Fruit fly (Drosophila melanogaster) whole organism, embryonic: ENCODE results near the gene CG5815.

Source experiments
- B-H1 ChIP-seq: fragments of 200-800 bp; sonication (Bioruptor generic); IDR thresholded peaks from 3 replicates; pipeline ENCODE4 v1.3.6; 2022; ENCODE audit warnings: missing biosample characterization, missing genetic modification characterization
- CG10543 ChIP-seq: fragments of 200-800 bp; sonication (Bioruptor generic); optimal IDR thresholded peaks from 3 replicates; lab custom pipeline; 2017; ENCODE audit warnings: missing biosample characterization, mild to moderate bottlenecking, missing genetic modification characterization, moderate library complexity
- CG10565 ChIP-seq: fragments of 200-800 bp; sonication (Bioruptor generic); optimal IDR thresholded peaks from 3 replicates; lab custom pipeline; 2016; ENCODE audit warnings: missing biosample characterization, mild to moderate bottlenecking, missing genetic modification characterization
- CG11247 ChIP-seq: fragments of 200-800 bp; sonication (Bioruptor generic); IDR thresholded peaks from 2 replicates; pipeline ENCODE4 v1.3.6; 2022; ENCODE audit warnings: missing biosample characterization, missing genetic modification characterization
- CG11398 ChIP-seq: fragments of 200-800 bp; sonication (Bioruptor generic); optimal IDR thresholded peaks from 2 replicates; lab custom pipeline; 2016; ENCODE audit warnings: missing biosample characterization, missing genetic modification characterization
- CG11504 ChIP-seq: fragments of 200-800 bp; sonication (Bioruptor generic); optimal IDR thresholded peaks from 3 replicates; lab custom pipeline; 2019; ENCODE audit warnings: missing biosample characterization, mild to moderate bottlenecking, missing genetic modification characterization, moderate library complexity
- CG12219 ChIP-seq: fragments of 200-800 bp; sonication (Bioruptor generic); optimal IDR thresholded peaks from 3 replicates; lab custom pipeline; 2018; ENCODE audit warnings: missing biosample characterization, mild to moderate bottlenecking, missing genetic modification characterization
- CG12659 ChIP-seq: fragments of 200-800 bp; sonication (Bioruptor generic); optimal IDR thresholded peaks from 3 replicates; lab custom pipeline; 2017; ENCODE audit warnings: mild to moderate bottlenecking, missing biosample characterization, missing genetic modification reagents, missing genetic modification characterization
- CG15011 ChIP-seq: fragments of 200-800 bp; sonication (Bioruptor generic); optimal IDR thresholded peaks from 3 replicates; lab custom pipeline; 2018; ENCODE audit warnings: missing biosample characterization, mild to moderate bottlenecking, missing genetic modification characterization
- CG2120 ChIP-seq: fragments of 200-800 bp; sonication (Bioruptor generic); optimal IDR thresholded peaks from 3 replicates; lab custom pipeline; 2016; ENCODE audit warnings: missing biosample characterization, missing genetic modification characterization
- CG2199 ChIP-seq: fragments of 200-800 bp; sonication (Bioruptor generic); IDR thresholded peaks from 3 replicates; pipeline ENCODE4 v1.3.6; 2022; ENCODE audit warnings: missing biosample characterization, missing genetic modification characterization
- CG2678 ChIP-seq: fragments of 200-800 bp; sonication (Bioruptor generic); optimal IDR thresholded peaks from 3 replicates; lab custom pipeline; 2019; ENCODE audit warnings: missing biosample characterization, mild to moderate bottlenecking, missing genetic modification characterization, moderate library complexity
- CG33557 ChIP-seq: fragments of 200-800 bp; sonication (Bioruptor generic); optimal IDR thresholded peaks from 2 replicates; lab custom pipeline; 2019; ENCODE audit warnings: missing biosample characterization, mild to moderate bottlenecking, missing genetic modification characterization, moderate library complexity
- CG4328 ChIP-seq: fragments of 200-800 bp; sonication (Bioruptor generic); optimal IDR thresholded peaks from 3 replicates; lab custom pipeline; 2017; ENCODE audit warnings: missing biosample characterization, missing genetic modification reagents, missing genetic modification characterization
- CG4730 ChIP-seq: fragments of 200-800 bp; sonication (Bioruptor generic); IDR thresholded peaks from 2 replicates; pipeline ENCODE4 v1.3.6; 2022; ENCODE audit warnings: missing biosample characterization, missing genetic modification characterization
- CG6813 ChIP-seq: fragments of 200-800 bp; sonication (Bioruptor generic); optimal IDR thresholded peaks from 2 replicates; lab custom pipeline; 2017; ENCODE audit warnings: missing biosample characterization, missing genetic modification characterization, mild to moderate bottlenecking, moderate library complexity, missing genetic modification reagents
- CG7357 ChIP-seq: fragments of 200-800 bp; sonication (Bioruptor generic); IDR thresholded peaks from 3 replicates; pipeline ENCODE4 v1.3.6; 2022; ENCODE audit warnings: missing biosample characterization, missing genetic modification characterization
- CG7928 ChIP-seq: fragments of 200-800 bp; sonication (Bioruptor generic); optimal IDR thresholded peaks from 2 replicates; lab custom pipeline; 2017; ENCODE audit warnings: missing biosample characterization, mild to moderate bottlenecking, missing genetic modification characterization
- CG8290 ChIP-seq, 3 experiments: fragments of 200-800 bp; sonication (Bioruptor generic); optimal IDR thresholded peaks; 2 replicates each; lab custom pipeline; 2016 to 2019; ENCODE audit warnings: missing biosample characterization in 3 of 3, missing genetic modification characterization in 3 of 3, mild to moderate bottlenecking in 2 of 3, moderate library complexity in 1 of 3
- CG8765 ChIP-seq: fragments of 200-800 bp; sonication (Bioruptor generic); IDR thresholded peaks from 2 replicates; pipeline ENCODE4 v1.3.6; 2022; ENCODE audit warnings: missing biosample characterization, missing genetic modification characterization
- CG9876 ChIP-seq: fragments of 200-800 bp; sonication (Bioruptor generic); optimal IDR thresholded peaks from 2 replicates; lab custom pipeline; 2016; ENCODE audit warnings: missing biosample characterization, missing genetic modification characterization
- Camta ChIP-seq: fragments of 200-800 bp; sonication (Bioruptor generic); optimal IDR thresholded peaks from 2 replicates; lab custom pipeline; 2016; ENCODE audit warnings: missing biosample characterization, missing genetic modification characterization
- Dek ChIP-seq: fragments of 200-800 bp; sonication (Bioruptor generic); optimal IDR thresholded peaks from 3 replicates; lab custom pipeline; 2019; ENCODE audit warnings: missing biosample characterization, mild to moderate bottlenecking, missing genetic modification characterization, moderate library complexity
- GATAe ChIP-seq: fragments of 200-800 bp; sonication (Bioruptor generic); conservative IDR thresholded peaks from 2 replicates; pipeline ENCODE4 v1.3.6; 2022; ENCODE audit warnings: missing biosample characterization, missing genetic modification characterization
- HLH4C ChIP-seq: fragments of 200-800 bp; sonication (Bioruptor generic); IDR thresholded peaks from 3 replicates; pipeline ENCODE4 v1.3.6; 2022; ENCODE audit warnings: missing biosample characterization, missing genetic modification characterization; ENCODE audit not compliant: partially characterized antibody
- Hr78 ChIP-seq, 2 experiments: fragments of 200-800 bp in 1 of 2; fragments of >200 bp in 1 of 2; sonication (Bioruptor generic) in 1 of 2; optimal IDR thresholded peaks; 2 replicates each; lab custom pipeline; 2017 to 2019; ENCODE audit warnings: missing biosample characterization in 2 of 2, missing genetic modification characterization in 2 of 2, mild to moderate bottlenecking in 1 of 2, moderate library complexity in 1 of 2
- NFAT ChIP-seq: fragments of 200-800 bp; sonication (Bioruptor generic); IDR thresholded peaks from 2 replicates; pipeline ENCODE4 v1.3.6; 2022; ENCODE audit warnings: missing biosample characterization, missing genetic modification characterization
- Six4 ChIP-seq: fragments of 200-800 bp; sonication (Bioruptor generic); optimal IDR thresholded peaks from 2 replicates; lab custom pipeline; 2016; ENCODE audit warnings: missing biosample characterization, missing genetic modification characterization
- bab2 ChIP-seq: fragments of 200-800 bp; sonication (Bioruptor generic); optimal IDR thresholded peaks from 2 replicates; lab custom pipeline; 2016; ENCODE audit warnings: missing biosample characterization, missing genetic modification characterization
- cas ChIP-seq: fragments of 200-800 bp; sonication (Bioruptor generic); IDR thresholded peaks from 2 replicates; pipeline ENCODE4 v1.3.6; 2022; ENCODE audit warnings: missing biosample characterization, missing genetic modification characterization
- danr ChIP-seq: fragments of 200-800 bp; sonication (Bioruptor generic); IDR thresholded peaks from 2 replicates; pipeline ENCODE4 v1.3.6; 2022; ENCODE audit warnings: missing biosample characterization, missing genetic modification characterization
- fd64A ChIP-seq: fragments of 200-800 bp; sonication (Bioruptor generic); optimal IDR thresholded peaks from 3 replicates; lab custom pipeline; 2018; ENCODE audit warnings: missing biosample characterization, mild to moderate bottlenecking, missing genetic modification characterization
- fd96Cb ChIP-seq: fragments of 200-800 bp; sonication (Bioruptor generic); optimal IDR thresholded peaks from 2 replicates; lab custom pipeline; 2018; ENCODE audit warnings: missing biosample characterization, mild to moderate bottlenecking, missing genetic modification characterization, moderate library complexity
- gce ChIP-seq: fragments of 200-800 bp; sonication (Bioruptor generic); IDR thresholded peaks from 3 replicates; pipeline ENCODE4 v1.3.6; 2022; ENCODE audit warnings: missing biosample characterization, missing genetic modification characterization
- gem ChIP-seq: fragments of 200-800 bp; sonication (Bioruptor generic); optimal IDR thresholded peaks from 2 replicates; lab custom pipeline; 2019; ENCODE audit warnings: missing biosample characterization, mild to moderate bottlenecking, missing genetic modification characterization, moderate library complexity
- hth ChIP-seq: fragments of >200 bp; optimal IDR thresholded peaks from 2 replicates; lab custom pipeline; 2017; ENCODE audit warnings: inconsistent platforms
- ken ChIP-seq: fragments of 200-800 bp; sonication (Bioruptor generic); IDR thresholded peaks from 3 replicates; pipeline ENCODE4 v1.3.6; 2022; ENCODE audit warnings: missing biosample characterization, missing genetic modification characterization
- lbe ChIP-seq: fragments of 200-800 bp; sonication (Bioruptor generic); optimal IDR thresholded peaks from 2 replicates; lab custom pipeline; 2016; ENCODE audit warnings: missing biosample characterization, mild to moderate bottlenecking, missing genetic modification characterization
- pita ChIP-seq: fragments of 200-800 bp; sonication (Bioruptor generic); optimal IDR thresholded peaks from 2 replicates; lab custom pipeline; 2017; ENCODE audit warnings: missing biosample characterization, mild to moderate bottlenecking, missing genetic modification characterization
- ranshi ChIP-seq: fragments of 200-800 bp; sonication (Bioruptor generic); IDR thresholded peaks from 2 replicates; pipeline ENCODE4 v1.3.6; 2022; ENCODE audit warnings: missing biosample characterization, missing genetic modification characterization
- ro ChIP-seq: fragments of 200-800 bp; sonication (Bioruptor generic); IDR thresholded peaks from 2 replicates; pipeline ENCODE4 v1.3.6; 2022; ENCODE audit warnings: missing biosample characterization, missing genetic modification characterization
- run ChIP-seq: fragments of 200-800 bp; sonication (Bioruptor generic); optimal IDR thresholded peaks from 3 replicates; lab custom pipeline; 2018; ENCODE audit warnings: missing biosample characterization, mild to moderate bottlenecking, missing genetic modification characterization
- sc ChIP-seq, 3 experiments: fragments of >200 bp in 2 of 3; fragments of 200-800 bp in 1 of 3; sonication (Bioruptor generic) in 1 of 3; optimal IDR thresholded peaks; 2 replicates in 2 of 3; 3 replicates in 1 of 3; lab custom pipeline; 2017; ENCODE audit warnings: mild to moderate bottlenecking in 1 of 3, missing biosample characterization in 1 of 3, missing genetic modification characterization in 1 of 3, missing genetic modification reagents in 1 of 3
- sd ChIP-seq: fragments of 200-800 bp; sonication (Bioruptor generic); optimal IDR thresholded peaks from 3 replicates; lab custom pipeline; 2018; ENCODE audit warnings: missing biosample characterization, mild to moderate bottlenecking, missing genetic modification characterization, moderate library complexity
- sens-2 ChIP-seq: fragments of 200-800 bp; sonication (Bioruptor generic); IDR thresholded peaks from 2 replicates; pipeline ENCODE4 v1.3.6; 2022; ENCODE audit warnings: missing biosample characterization, missing genetic modification characterization
- slou ChIP-seq: fragments of 200-800 bp; sonication (Bioruptor generic); optimal IDR thresholded peaks from 3 replicates; lab custom pipeline; 2016; ENCODE audit warnings: missing biosample characterization, missing genetic modification characterization
- sqz ChIP-seq: fragments of 200-800 bp; sonication (Bioruptor generic); optimal IDR thresholded peaks from 3 replicates; lab custom pipeline; 2018; ENCODE audit warnings: missing biosample characterization, mild to moderate bottlenecking, missing genetic modification characterization
- tup ChIP-seq: fragments of 200-800 bp; sonication (Bioruptor generic); optimal IDR thresholded peaks from 2 replicates; lab custom pipeline; 2016; ENCODE audit warnings: missing biosample characterization, mild to moderate bottlenecking, missing genetic modification characterization, moderate library complexity
- vfl ChIP-seq: fragments of 200-800 bp; sonication (Bioruptor generic); optimal IDR thresholded peaks from 2 replicates; lab custom pipeline; 2016; ENCODE audit warnings: missing biosample characterization, missing genetic modification characterization
- wek ChIP-seq: fragments of 200-800 bp; sonication (Bioruptor generic); optimal IDR thresholded peaks from 3 replicates; lab custom pipeline; 2018; ENCODE audit warnings: missing biosample characterization, mild to moderate bottlenecking, missing genetic modification characterization, moderate library complexity

CG5815 gene

dm6 chr3R:27131408-27131807 lies 19.0 kb downstream of the CG5815 start (continued):
- TF ChIP-seq Camta: peak; percentile 39
- no peak for TF ChIP-seq danr (GFP tag; lab: Robert Waterston, UW)
- peak; percentile 16 for TF ChIP-seq CG12219 (GFP tag; lab: Kevin White, UChicago)
- no peak for TF ChIP-seq hth (lab: Kevin White, UChicago)
- 0 out of 3 replicates have a peak, but pooled peaks have one; percentile 5 for TF ChIP-seq gce (GFP tag; lab: Robert Waterston, UW)
- peak; percentile 40 for TF ChIP-seq CG4328 (GFP tag; lab: Kevin White, UChicago)
- peak; percentile 48; the same call in 1 of the 2 replicates for TF ChIP-seq CG11247 (GFP tag; lab: Robert Waterston, UW)
- no peak for TF ChIP-seq Six4 (GFP tag; lab: Kevin White, UChicago)
- TF ChIP-seq CG7357: no peak
- TF ChIP-seq fd96Cb (tag; lab: Kevin White, UChicago): no peak
- TF ChIP-seq vfl: peak; percentile 24
- no peak for TF ChIP-seq sens-2 (GFP tag; lab: Robert Waterston, UW)
- peak; percentile 75 for TF ChIP-seq CG2120
- no peak for TF ChIP-seq cas (GFP tag; lab: Robert Waterston, UW)
- no peak for TF ChIP-seq ken (GFP tag; lab: Robert Waterston, UW)
- TF ChIP-seq CG10565 (GFP tag; lab: Kevin White, UChicago): no peak
- peak; percentile 30 for TF ChIP-seq gem (tag; lab: Kevin White, UChicago)
- no peak for TF ChIP-seq GATAe (GFP tag; lab: Robert Waterston, UW)
- TF ChIP-seq Hr78 (GFP tag; optimal IDR thresholded peaks at IDR 0.05; lab: Kevin White, UChicago): no peak
- peak; percentile 29 for TF ChIP-seq CG11398 (GFP tag; lab: Kevin White, UChicago)
- TF ChIP-seq CG4730 (GFP tag; lab: Robert Waterston, UW): no peak
- peak; percentile 4 for TF ChIP-seq tup (GFP tag; lab: Kevin White, UChicago)
- peak; percentile 68 for TF ChIP-seq CG6813 (GFP tag; lab: Kevin White, UChicago)
- peak; percentile 56 for TF ChIP-seq CG15011 (GFP tag; lab: Kevin White, UChicago)
- no peak for TF ChIP-seq sqz (GFP tag; lab: Kevin White, UChicago)
- TF ChIP-seq bab2 (GFP tag; lab: Kevin White, UChicago): peak; percentile 28
- TF ChIP-seq run: no peak
- no peak for TF ChIP-seq HLH4C (GFP tag; lab: Robert Waterston, UW)
- TF ChIP-seq sd (tag; lab: Kevin White, UChicago): peak; percentile 7
- TF ChIP-seq CG10543: peak; percentile 57
- TF ChIP-seq CG9876 (GFP tag; lab: Kevin White, UChicago): peak; percentile 11
- TF ChIP-seq slou (GFP tag; lab: Kevin White, UChicago): no peak
- TF ChIP-seq CG12659: peak; percentile 48
- TF ChIP-seq B-H1 (GFP tag; lab: Robert Waterston, UW): no peak
- peak; percentile 24; the same call in 1 of the 2 replicates for TF ChIP-seq NFAT (GFP tag; lab: Robert Waterston, UW)
- no peak for TF ChIP-seq lbe (GFP tag; lab: Kevin White, UChicago)
- TF ChIP-seq wek (GFP tag; lab: Kevin White, UChicago): peak; percentile 58
- TF ChIP-seq CG7928 (GFP tag; lab: Kevin White, UChicago): peak; percentile 9
- no peak for TF ChIP-seq pita (GFP tag; lab: Kevin White, UChicago)
- TF ChIP-seq CG8765: no peak
- no peak for TF ChIP-seq CG11504
- no peak for TF ChIP-seq fd64A
- TF ChIP-seq CG2678 (tag; lab: Kevin White, UChicago): peak; percentile 66
- no peak for TF ChIP-seq CG2199 (GFP tag; lab: Robert Waterston, UW)
- TF ChIP-seq ranshi (GFP tag; lab: Robert Waterston, UW): peak; percentile 9; the same call in 1 of the 2 replicates
- no peak for TF ChIP-seq sc (optimal IDR thresholded peaks at IDR 0.05; lab: Kevin White, UChicago)
- TF ChIP-seq sc (GFP tag; optimal IDR thresholded peaks at IDR 0.05; lab: Kevin White, UChicago): no peak
- TF ChIP-seq CG33557 (GFP tag; lab: Kevin White, UChicago): no peak
- peak; percentile 12 for TF ChIP-seq Dek (tag; lab: Kevin White, UChicago)
- TF ChIP-seq CG8290 (GFP tag; optimal IDR thresholded peaks at IDR 0.05; lab: Kevin White, UChicago): no peak
- peak in 1 of 2 experiments; percentile 93 for TF ChIP-seq CG8290 (tag; optimal IDR thresholded peaks at IDR 0.05; lab: Kevin White, UChicago)
- TF ChIP-seq ro (GFP tag; lab: Robert Waterston, UW): no peak
